Fruit fly (Drosophila melanogaster) Kc167 (cell line): ENCODE results near the gene CG42335.

Experiments
- h ChIP-seq: fragments of >200 bp; optimal IDR thresholded peaks from 3 replicates; lab custom pipeline; 2018; ENCODE audit warnings: missing external identifiers
- insv ChIP-seq: fragments of >200 bp; optimal IDR thresholded peaks from 3 replicates; lab custom pipeline; 2018; ENCODE audit warnings: missing external identifiers
- psq ChIP-seq: fragments of >200 bp; optimal IDR thresholded peaks from 2 replicates; lab custom pipeline; 2017; ENCODE audit warnings: missing external identifiers
- ttk ChIP-seq: sonication (Bioruptor generic); optimal IDR thresholded peaks from 2 replicates; lab custom pipeline; 2017; ENCODE audit warnings: missing external identifiers

DNA sequence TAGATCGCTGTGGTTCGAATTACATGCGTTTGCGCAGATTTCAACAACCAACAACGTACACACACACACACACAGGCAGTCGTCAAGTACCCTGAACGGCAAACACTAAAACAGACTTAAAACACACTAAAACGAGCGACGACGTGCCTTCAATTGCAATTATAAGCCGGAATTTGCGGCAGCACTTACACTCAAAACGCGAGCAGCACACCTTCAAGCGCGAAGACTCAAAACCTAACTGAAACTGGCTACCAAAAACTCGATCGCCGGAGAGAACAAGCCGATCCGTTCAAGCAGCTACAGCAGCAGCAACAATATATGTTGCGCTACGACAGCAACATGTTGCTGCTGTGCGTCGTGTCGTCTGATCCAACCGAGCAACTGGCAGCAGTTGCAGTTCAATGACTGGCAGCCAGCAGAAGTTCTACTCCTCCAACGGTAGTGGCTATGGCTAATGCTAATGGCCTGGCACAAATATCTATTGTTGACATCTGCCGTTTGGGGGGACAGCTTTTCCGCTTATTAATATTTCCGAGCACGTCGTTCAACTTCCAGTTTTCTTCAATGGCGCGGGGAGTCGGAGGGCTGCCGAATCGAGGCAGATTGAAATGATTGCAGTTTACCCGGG, 23.8 kb downstream of the CG42335 start, which contains the start of gene tsl:
- TF ChIP-seq ttk (no peak), insv (no peak), h (lab: Kevin White, UChicago) (no peak), psq (no peak)
